Worm (Caenorhabditis elegans) whole organism, L2 larva: ENCODE results near the gene smex-2.

Experiments used
- C34F6.9 ChIP-seq: fragments of 150-350 bp; optimal IDR thresholded peaks from 2 replicates; lab custom pipeline; 2014; ENCODE audit warnings: missing biosample characterization, missing genetic modification characterization
- F13H6.1 ChIP-seq: sonication (generic microtip); optimal IDR thresholded peaks from 2 replicates; lab custom pipeline; 2016; ENCODE audit warnings: missing genetic modification characterization, missing compliant biosample characterization
- Y55F3AM.14 ChIP-seq: fragments of 200-800 bp; sonication (Bioruptor generic); optimal IDR thresholded peaks from 2 replicates; lab custom pipeline; 2018; ENCODE audit warnings: mild to moderate bottlenecking, missing genetic modification characterization, missing compliant biosample characterization
- ZK546.5 ChIP-seq: sonication (generic microtip); optimal IDR thresholded peaks from 2 replicates; lab custom pipeline; 2017; ENCODE audit warnings: missing biosample characterization, missing genetic modification characterization
- alr-1 ChIP-seq: fragments of 150-350 bp; optimal IDR thresholded peaks from 2 replicates; lab custom pipeline; 2014; ENCODE audit warnings: missing biosample characterization, missing genetic modification characterization
- aly-2 ChIP-seq: fragments of 150-350 bp; optimal IDR thresholded peaks from 2 replicates; lab custom pipeline; 2014; ENCODE audit warnings: missing biosample characterization, missing genetic modification characterization
- ama-1 ChIP-seq: fragments of 150-350 bp; optimal IDR thresholded peaks from 2 replicates; lab custom pipeline; 2018; ENCODE audit warnings: inconsistent platforms
- blmp-1 ChIP-seq: sonication (generic microtip); optimal IDR thresholded peaks from 2 replicates; lab custom pipeline; 2017; ENCODE audit warnings: missing genetic modification characterization, mild to moderate bottlenecking, missing compliant biosample characterization, antibody characterized with exemption, moderate library complexity; ENCODE audit not compliant: insufficient read depth
- ceh-16 ChIP-seq: fragments of 150-350 bp; optimal IDR thresholded peaks from 2 replicates; lab custom pipeline; 2014; ENCODE audit warnings: missing biosample characterization, missing genetic modification characterization
- ceh-82 ChIP-seq: fragments of 150-350 bp; optimal IDR thresholded peaks from 2 replicates; lab custom pipeline; 2014; ENCODE audit warnings: missing biosample characterization, missing genetic modification characterization
- egl-27 ChIP-seq: sonication (generic microtip); optimal IDR thresholded peaks from 3 replicates; lab custom pipeline; 2017; ENCODE audit warnings: missing biosample characterization, missing genetic modification reagents, missing genetic modification characterization
- gmeb-1 ChIP-seq: fragments of 150-350 bp; optimal IDR thresholded peaks from 2 replicates; lab custom pipeline; 2014; ENCODE audit warnings: missing biosample characterization, missing genetic modification characterization
- lin-11 ChIP-seq: fragments of 150-350 bp; sonication (generic microtip); optimal IDR thresholded peaks from 2 replicates; lab custom pipeline; 2014; ENCODE audit warnings: missing biosample characterization, missing genetic modification characterization, inconsistent platforms, mixed read lengths
- lin-39 ChIP-seq: fragments of 150-350 bp; optimal IDR thresholded peaks from 2 replicates; lab custom pipeline; 2014; ENCODE audit warnings: missing biosample characterization, missing genetic modification reagents, missing genetic modification characterization
- lsy-2 ChIP-seq, 2 experiments: fragments of 150-350 bp in 1 of 2; sonication (generic microtip) in 1 of 2; optimal IDR thresholded peaks; 2 replicates each; lab custom pipeline; 2014 to 2017; ENCODE audit warnings: missing biosample characterization in 2 of 2, missing genetic modification characterization in 2 of 2
- mab-5 ChIP-seq: fragments of 150-350 bp; optimal IDR thresholded peaks from 2 replicates; lab custom pipeline; 2014; ENCODE audit warnings: missing biosample characterization, missing genetic modification characterization
- mdl-1 ChIP-seq, 2 experiments: fragments of 150-350 bp in 1 of 2; sonication (generic microtip) in 1 of 2; optimal IDR thresholded peaks; 2 replicates each; lab custom pipeline; 2017; ENCODE audit warnings: missing biosample characterization in 2 of 2, missing genetic modification characterization in 2 of 2
- nhr-10 ChIP-seq: sonication (generic microtip); optimal IDR thresholded peaks from 2 replicates; lab custom pipeline; 2017; ENCODE audit warnings: missing biosample characterization, missing genetic modification characterization
- nhr-11 ChIP-seq: fragments of 150-350 bp; optimal IDR thresholded peaks from 2 replicates; lab custom pipeline; 2014; ENCODE audit warnings: missing biosample characterization, missing genetic modification characterization
- nhr-129 ChIP-seq: fragments of 150-350 bp; optimal IDR thresholded peaks from 2 replicates; lab custom pipeline; 2014; ENCODE audit warnings: missing biosample characterization, missing genetic modification characterization
- nhr-23 ChIP-seq: fragments of 150-350 bp; optimal IDR thresholded peaks from 2 replicates; lab custom pipeline; 2014; ENCODE audit warnings: missing biosample characterization, missing genetic modification reagents, missing genetic modification characterization
- nhr-25 ChIP-seq: fragments of 150-350 bp; sonication (generic microtip); optimal IDR thresholded peaks from 3 replicates; lab custom pipeline; 2014; ENCODE audit warnings: missing biosample characterization, missing genetic modification characterization
- nhr-6 ChIP-seq: fragments of 150-350 bp; optimal IDR thresholded peaks from 2 replicates; lab custom pipeline; 2014; ENCODE audit warnings: missing biosample characterization, missing genetic modification characterization
- nhr-77 ChIP-seq: fragments of 150-350 bp; optimal IDR thresholded peaks from 2 replicates; lab custom pipeline; 2014; ENCODE audit warnings: missing biosample characterization, missing genetic modification characterization
- peb-1 ChIP-seq: fragments of 150-350 bp; optimal IDR thresholded peaks from 2 replicates; lab custom pipeline; 2014; ENCODE audit warnings: missing biosample characterization, missing genetic modification characterization
- sem-4 ChIP-seq: fragments of 150-350 bp; optimal IDR thresholded peaks from 2 replicates; lab custom pipeline; 2014; ENCODE audit warnings: missing biosample characterization, missing genetic modification reagents, missing genetic modification characterization
- skn-1 ChIP-seq: sonication (generic microtip); optimal IDR thresholded peaks from 2 replicates; lab custom pipeline; 2017; ENCODE audit warnings: missing biosample characterization, missing genetic modification characterization
- sma-3 ChIP-seq: sonication (generic microtip); optimal IDR thresholded peaks from 2 replicates; lab custom pipeline; 2016; ENCODE audit warnings: missing genetic modification reagents, missing genetic modification characterization, missing compliant biosample characterization
- sma-9 ChIP-seq, 2 experiments: fragments of 150-350 bp in 1 of 2; sonication (generic microtip) in 1 of 2; optimal IDR thresholded peaks; 2 replicates each; lab custom pipeline; 2014 to 2016; ENCODE audit warnings: missing genetic modification characterization in 2 of 2, mild to moderate bottlenecking in 1 of 2, missing biosample characterization in 1 of 2, missing compliant biosample characterization in 1 of 2, missing genetic modification reagents in 1 of 2, moderate library complexity in 1 of 2
- snpc-4 ChIP-seq: fragments of 150-350 bp; optimal IDR thresholded peaks from 2 replicates; lab custom pipeline; 2014; ENCODE audit warnings: missing biosample characterization, missing genetic modification characterization
- unc-39 ChIP-seq: fragments of 150-350 bp; optimal IDR thresholded peaks from 2 replicates; lab custom pipeline; 2014; ENCODE audit warnings: missing biosample characterization, missing genetic modification characterization
- unc-55 ChIP-seq: fragments of 150-350 bp; sonication (generic microtip); optimal IDR thresholded peaks from 3 replicates; lab custom pipeline; 2014; ENCODE audit warnings: missing biosample characterization, missing genetic modification reagents, missing genetic modification characterization
- zag-1 ChIP-seq: fragments of 150-350 bp; optimal IDR thresholded peaks from 2 replicates; lab custom pipeline; 2014; ENCODE audit warnings: missing biosample characterization, missing genetic modification characterization
- ztf-1 ChIP-seq: fragments of 200-800 bp; sonication (Bioruptor generic); conservative IDR thresholded peaks from 2 replicates; pipeline ENCODE4 v1.3.6; 2022; ENCODE audit warnings: missing genetic modification characterization, missing compliant biosample characterization
- ztf-4 ChIP-seq: fragments of 150-350 bp; optimal IDR thresholded peaks from 2 replicates; lab custom pipeline; 2014; ENCODE audit warnings: missing biosample characterization, missing genetic modification characterization

Gene smex-2

ce11 chrX:2039358-2039757 lies at the start of gene smex-2:
smex-2 (minus strand) TSS chrX:2039458.
- TF ChIP-seq ama-1 (no peak), zag-1 (tag; lab: Kevin White, UChicago) (no peak), mab-5 (no peak)

ce11 chrX:2087716-2088115 lies 48.5 kb upstream of the smex-2 start:
- no peak for TF ChIP-seq alr-1 (tag; lab: Kevin White, UChicago)
- no peak for TF ChIP-seq gmeb-1 (tag; lab: Kevin White, UChicago)
- TF ChIP-seq F13H6.1, result no peak
- TF ChIP-seq ceh-16 (tag; lab: Kevin White, UChicago), result no peak
- TF ChIP-seq lin-11, result no peak
- TF ChIP-seq ama-1, result no peak
- TF ChIP-seq nhr-23, result no peak
- TF ChIP-seq sem-4, result no peak
- no peak for TF ChIP-seq nhr-11 (tag; lab: Kevin White, UChicago)
- no peak for TF ChIP-seq aly-2 (tag; lab: Kevin White, UChicago)
- no peak for TF ChIP-seq nhr-6
- TF ChIP-seq ZK546.5 (tag; lab: Kevin White, UChicago), result no peak
- no peak for TF ChIP-seq zag-1 (tag; lab: Kevin White, UChicago)
- no peak for TF ChIP-seq nhr-10
- no peak for TF ChIP-seq sma-9 (GFP tag; optimal IDR thresholded peaks at IDR 0.05; lab: Kevin White, UChicago)
- no peak for TF ChIP-seq sma-9 (tag; optimal IDR thresholded peaks at IDR 0.05; lab: Kevin White, UChicago)

ce11 chrX:2085494-2085893 lies 46.2 kb upstream of the smex-2 start:
- TF ChIP-seq unc-55, result peak; percentile 8
- peak; percentile 3 for TF ChIP-seq C34F6.9 (tag; lab: Kevin White, UChicago)
- no peak for TF ChIP-seq unc-39 (tag; lab: Kevin White, UChicago)
- TF ChIP-seq ceh-16 (tag; lab: Kevin White, UChicago), result no peak

- TF ChIP-seq F13H6.1 (no peak), ZK546.5 (tag; lab: Kevin White, UChicago) (no peak), ceh-82 (tag; lab: Kevin White, UChicago) (no peak), nhr-25 (tag; lab: Kevin White, UChicago) (no peak), mdl-1 (tag; optimal IDR thresholded peaks at IDR 0.05; lab: Kevin White, UChicago) (no peak), ztf-4 (no peak), lsy-2 (tag; optimal IDR thresholded peaks at IDR 0.05; lab: Kevin White, UChicago) (no peak), Y55F3AM.14 (no peak), sma-3 (GFP tag; lab: Kevin White, UChicago) (no peak), ztf-1 (no peak), nhr-6 (no peak), skn-1 (tag; lab: Kevin White, UChicago) (no peak), lin-39 (tag; lab: Kevin White, UChicago) (no peak), nhr-129 (tag; lab: Kevin White, UChicago) (no peak), snpc-4 (tag; lab: Kevin White, UChicago) (no peak), nhr-77 (tag; lab: Kevin White, UChicago) (no peak), peb-1 (tag; lab: Kevin White, UChicago) (no peak), egl-27 (tag; lab: Kevin White, UChicago) (no peak)
Measured at ce11 chrX:2084988-2085387, 45.7 kb upstream of the smex-2 start, which contains the start of gene F49H12.2. F49H12.2 (plus strand) TSS chrX:2085288.

- TF ChIP-seq ama-1, result no peak
Measured at ce11 chrX:2084019-2084418, 44.8 kb upstream of the smex-2 start, which contains the start of gene F49H12.3. F49H12.3 (plus strand) TSS chrX:2084375.

- TF ChIP-seq ceh-82 (tag; lab: Kevin White, UChicago) (no peak), F13H6.1 (no peak), blmp-1 (tag; lab: Kevin White, UChicago) (no peak), Y55F3AM.14 (no peak), zag-1 (tag; lab: Kevin White, UChicago) (no peak)
Measured at ce11 chrX:2079536-2079935, 40.3 kb upstream of the smex-2 start, which contains the start of gene F49H12.4. F49H12.4 (plus strand) TSS chrX:2079836.
